Fruit fly (Drosophila melanogaster) whole organism, prepupa: ENCODE results near the gene Mon1.

Experiments used
- Blimp-1 ChIP-seq: fragments of 200-800 bp; sonication (Bioruptor generic); optimal IDR thresholded peaks from 3 replicates; lab custom pipeline; 2017; ENCODE audit warnings: missing biosample characterization, missing genetic modification characterization, mild to moderate bottlenecking, moderate library complexity, missing genetic modification reagents
- CG15336 ChIP-seq: fragments of 200-800 bp; sonication (Bioruptor generic); IDR thresholded peaks from 2 replicates; pipeline ENCODE4 v1.3.6; 2022; ENCODE audit warnings: missing biosample characterization, missing genetic modification characterization
- CG16779 ChIP-seq: fragments of 200-800 bp; sonication (Bioruptor generic); optimal IDR thresholded peaks from 3 replicates; lab custom pipeline; 2017; ENCODE audit warnings: missing biosample characterization, mild to moderate bottlenecking, missing genetic modification characterization
- CG6808 ChIP-seq: fragments of 200-800 bp; sonication (Bioruptor generic); optimal IDR thresholded peaks from 3 replicates; lab custom pipeline; 2017; ENCODE audit warnings: missing biosample characterization, missing genetic modification characterization, mild to moderate bottlenecking, moderate library complexity, missing genetic modification reagents
- Ets21C ChIP-seq: fragments of 200-800 bp; sonication (Bioruptor generic); optimal IDR thresholded peaks from 3 replicates; lab custom pipeline; 2016; ENCODE audit warnings: missing biosample characterization, missing genetic modification characterization
- Lpt ChIP-seq: fragments of 200-800 bp; sonication (Bioruptor generic); optimal IDR thresholded peaks from 3 replicates; lab custom pipeline; 2016; ENCODE audit warnings: missing biosample characterization, missing genetic modification characterization
- OdsH ChIP-seq: fragments of 200-800 bp; sonication (Bioruptor generic); optimal IDR thresholded peaks from 3 replicates; lab custom pipeline; 2016; ENCODE audit warnings: missing biosample characterization, missing genetic modification characterization
- Sox102F ChIP-seq: fragments of 200-800 bp; sonication (Bioruptor generic); optimal IDR thresholded peaks from 2 replicates; lab custom pipeline; 2016; ENCODE audit warnings: missing biosample characterization, mild to moderate bottlenecking, missing genetic modification characterization
- esn ChIP-seq: fragments of 200-800 bp; sonication (Bioruptor generic); optimal IDR thresholded peaks from 2 replicates; lab custom pipeline; 2016; ENCODE audit warnings: missing biosample characterization, mild to moderate bottlenecking, missing genetic modification characterization, moderate library complexity
- fd85E ChIP-seq: fragments of 200-800 bp; sonication (Bioruptor generic); optimal IDR thresholded peaks from 3 replicates; lab custom pipeline; 2016; ENCODE audit warnings: missing biosample characterization, missing genetic modification characterization

- no peak for TF ChIP-seq CG6808 (GFP tag; lab: Kevin White, UChicago)
- TF ChIP-seq CG16779, result no peak
- no peak for TF ChIP-seq Lpt (GFP tag; lab: Kevin White, UChicago)
- TF ChIP-seq OdsH (GFP tag; lab: Kevin White, UChicago), result no peak
- no peak for TF ChIP-seq fd85E
- TF ChIP-seq Blimp-1 (GFP tag; lab: Kevin White, UChicago), result no peak
- no peak for TF ChIP-seq esn (GFP tag; lab: Kevin White, UChicago)
- no peak for TF ChIP-seq Ets21C (GFP tag; lab: Kevin White, UChicago)
- TF ChIP-seq CG15336, result no peak
- TF ChIP-seq Sox102F, result no peak
Measured at dm6 chr2L:4835091-4835689, 15.3 kb upstream of the Mon1 start, which contains the start of gene Ir25a.
